Fruit fly (Drosophila melanogaster): ENCODE measurements around the gene CG31465.

CG31465 gene

dm6 chr3R:21885450-21885849, 4.8 kb downstream of the CG31465 start, which contains the start of gene CG17819:
Gene CG17819, minus strand, starts transcription at chr3R:21885550.
- TF ChIP-seq Sin3A (optimal IDR thresholded peaks at IDR 0.05) (no peak), h (optimal IDR thresholded peaks at IDR 0.05) (no peak), ttk (optimal IDR thresholded peaks at IDR 0.05) (no peak), Myc (optimal IDR thresholded peaks at IDR 0.05) (no peak), insv (optimal IDR thresholded peaks at IDR 0.05) (no peak), psq (optimal IDR thresholded peaks at IDR 0.05) (no peak)

dm6 chr3R:21886861-21887587, 6.4 kb downstream of the CG31465 start, which contains the start of the genes CG6678 and dnd:
Gene CG6678, plus strand, starts transcription at chr3R:21887029.
Gene dnd, minus strand, starts transcription at chr3R:21887355.
- TF ChIP-seq Sin3A (optimal IDR thresholded peaks at IDR 0.05) = no peak
- no peak for TF ChIP-seq insv (optimal IDR thresholded peaks at IDR 0.05)
- TF ChIP-seq Myc (optimal IDR thresholded peaks at IDR 0.05) = no peak
- TF ChIP-seq psq (optimal IDR thresholded peaks at IDR 0.05) = no peak
- no peak for TF ChIP-seq h (optimal IDR thresholded peaks at IDR 0.05)

dm6 chr3R:21887588-21888007, 7.0 kb downstream of the CG31465 start:
- no peak for TF ChIP-seq h (optimal IDR thresholded peaks at IDR 0.05)
- no peak for TF ChIP-seq psq (optimal IDR thresholded peaks at IDR 0.05)
- TF ChIP-seq Sin3A (optimal IDR thresholded peaks at IDR 0.05) = no peak
- no peak for TF ChIP-seq insv (optimal IDR thresholded peaks at IDR 0.05)
- TF ChIP-seq ttk (optimal IDR thresholded peaks at IDR 0.05) = no peak
- no peak for TF ChIP-seq Myc (optimal IDR thresholded peaks at IDR 0.05)

- TF ChIP-seq ttk (optimal IDR thresholded peaks at IDR 0.05) (no peak), Myc (optimal IDR thresholded peaks at IDR 0.05) (no peak), psq (optimal IDR thresholded peaks at IDR 0.05) (no peak), Sin3A (optimal IDR thresholded peaks at IDR 0.05) (no peak), h (optimal IDR thresholded peaks at IDR 0.05) (no peak), insv (optimal IDR thresholded peaks at IDR 0.05) (no peak)
Observed at dm6 chr3R:21888696-21889602, 8.3 kb downstream of the CG31465 start, which contains the start of gene CG43844. Gene CG43844, plus strand, starts transcription at chr3R:21889539.

dm6 chr3R:21889945-21890344, 9.3 kb downstream of the CG31465 start:
- TF ChIP-seq psq (optimal IDR thresholded peaks at IDR 0.05) (no peak), Sin3A (optimal IDR thresholded peaks at IDR 0.05) (no peak), insv (optimal IDR thresholded peaks at IDR 0.05) (no peak), h (optimal IDR thresholded peaks at IDR 0.05) (no peak), Myc (optimal IDR thresholded peaks at IDR 0.05) (no peak), ttk (optimal IDR thresholded peaks at IDR 0.05) (no peak)

dm6 chr3R:21890739-21891138, 10.1 kb downstream of the CG31465 start:
- TF ChIP-seq psq (optimal IDR thresholded peaks at IDR 0.05) (no peak), ttk (optimal IDR thresholded peaks at IDR 0.05) (no peak), h (optimal IDR thresholded peaks at IDR 0.05) (no peak), insv (optimal IDR thresholded peaks at IDR 0.05) (no peak), Myc (optimal IDR thresholded peaks at IDR 0.05) (no peak), Sin3A (optimal IDR thresholded peaks at IDR 0.05) (no peak)

- no peak for TF ChIP-seq h (optimal IDR thresholded peaks at IDR 0.05)
- no peak for TF ChIP-seq Myc (optimal IDR thresholded peaks at IDR 0.05)
- no peak for TF ChIP-seq ttk (optimal IDR thresholded peaks at IDR 0.05)
- no peak for TF ChIP-seq psq (optimal IDR thresholded peaks at IDR 0.05)
- no peak for TF ChIP-seq Sin3A (optimal IDR thresholded peaks at IDR 0.05)
- no peak for TF ChIP-seq insv (optimal IDR thresholded peaks at IDR 0.05)
Observed at dm6 chr3R:21892450-21892849, 11.8 kb downstream of the CG31465 start.

dm6 chr3R:21893929-21894328, 13.3 kb downstream of the CG31465 start:
- TF ChIP-seq insv (optimal IDR thresholded peaks at IDR 0.05) (no peak), h (optimal IDR thresholded peaks at IDR 0.05) (no peak), Myc (optimal IDR thresholded peaks at IDR 0.05) (no peak), ttk (optimal IDR thresholded peaks at IDR 0.05) (no peak), Sin3A (optimal IDR thresholded peaks at IDR 0.05) (no peak), psq (optimal IDR thresholded peaks at IDR 0.05) (no peak)

- no peak for TF ChIP-seq Sin3A (optimal IDR thresholded peaks at IDR 0.05)
- TF ChIP-seq insv (optimal IDR thresholded peaks at IDR 0.05) = no peak
- no peak for TF ChIP-seq Myc (optimal IDR thresholded peaks at IDR 0.05)
- TF ChIP-seq h (optimal IDR thresholded peaks at IDR 0.05) = no peak
- no peak for TF ChIP-seq ttk (optimal IDR thresholded peaks at IDR 0.05)
- no peak for TF ChIP-seq psq (optimal IDR thresholded peaks at IDR 0.05)
Observed at dm6 chr3R:21895961-21896875, 15.6 kb downstream of the CG31465 start.

dm6 chr3R:21897565-21897964, 17.0 kb downstream of the CG31465 start:
- TF ChIP-seq h (optimal IDR thresholded peaks at IDR 0.05) (no peak), insv (optimal IDR thresholded peaks at IDR 0.05) (no peak), Myc (optimal IDR thresholded peaks at IDR 0.05) (no peak), Sin3A (optimal IDR thresholded peaks at IDR 0.05) (no peak), psq (optimal IDR thresholded peaks at IDR 0.05) (no peak), ttk (optimal IDR thresholded peaks at IDR 0.05) (no peak)

dm6 chr3R:21898758-21899157, 18.1 kb downstream of the CG31465 start:
- TF ChIP-seq psq (optimal IDR thresholded peaks at IDR 0.05) (no peak), insv (optimal IDR thresholded peaks at IDR 0.05) (no peak), h (optimal IDR thresholded peaks at IDR 0.05) (no peak), ttk (optimal IDR thresholded peaks at IDR 0.05) (no peak), Sin3A (optimal IDR thresholded peaks at IDR 0.05) (no peak), Myc (optimal IDR thresholded peaks at IDR 0.05) (no peak)
